Worm (Caenorhabditis elegans): ENCODE results near the gene srh-20.
"Not testable (repeated sequence)": the region's sequence is repeated elsewhere in the genome, so short reads cannot be mapped to it uniquely, and the experiment has no call there.

The srh-20 gene

ce11 chrV:4894971-4895370 lies 29.7 kb upstream of the srh-20 start, which contains the start of gene ugt-11:
Gene ugt-11 (minus strand): TSS chrV:4895071.
- TF ChIP-seq ztf-23 (GFP tag; IDR thresholded peaks at IDR 0.05) = no peak
- TF ChIP-seq med-1 (GFP tag; optimal IDR thresholded peaks at IDR 0.05; ENCODE audit: insufficient read depth) = no peak
- TF ChIP-seq tab-1 (GFP tag; IDR thresholded peaks at IDR 0.05) = no peak
- TF ChIP-seq flt-1 (GFP tag; IDR thresholded peaks at IDR 0.05) = no peak
- TF ChIP-seq ztf-29 (GFP tag; IDR thresholded peaks at IDR 0.05) = no peak
- TF ChIP-seq ref-1 (GFP tag; conservative IDR thresholded peaks at IDR 0.05) = no peak
- TF ChIP-seq cog-1 (tag; optimal IDR thresholded peaks at IDR 0.05) = no peak
- TF ChIP-seq T22C8.4 (GFP tag; IDR thresholded peaks at IDR 0.05) = no peak
- TF ChIP-seq klf-2 (GFP tag; conservative IDR thresholded peaks at IDR 0.05) = no peak

- TF ChIP-seq ztf-23 (GFP tag; IDR thresholded peaks at IDR 0.05) (no peak), cog-1 (tag; optimal IDR thresholded peaks at IDR 0.05) (no peak), klf-2 (GFP tag; conservative IDR thresholded peaks at IDR 0.05) (no peak), med-1 (GFP tag; optimal IDR thresholded peaks at IDR 0.05; ENCODE audit: insufficient read depth) (no peak), flt-1 (GFP tag; IDR thresholded peaks at IDR 0.05) (no peak), tab-1 (GFP tag; IDR thresholded peaks at IDR 0.05) (no peak), T22C8.4 (GFP tag; IDR thresholded peaks at IDR 0.05) (no peak)
Observed at ce11 chrV:4895744-4896143, 29.0 kb upstream of the srh-20 start, which contains the start of gene ugt-9. Gene ugt-9 (plus strand): TSS chrV:4896048.

ce11 chrV:4900020-4900419 lies 24.7 kb upstream of the srh-20 start, which contains the start of gene ugt-10:
Gene ugt-10 (minus strand): TSS chrV:4900120.
- TF ChIP-seq ref-1 (GFP tag; conservative IDR thresholded peaks at IDR 0.05); klf-2 (GFP tag; conservative IDR thresholded peaks at IDR 0.05); T22C8.4 (GFP tag; IDR thresholded peaks at IDR 0.05): not testable (repeated sequence)

- TF ChIP-seq flt-1 (GFP tag; IDR thresholded peaks at IDR 0.05) (no peak), ref-1 (GFP tag; conservative IDR thresholded peaks at IDR 0.05) (no peak), ztf-23 (GFP tag; IDR thresholded peaks at IDR 0.05) (no peak), med-1 (GFP tag; optimal IDR thresholded peaks at IDR 0.05; ENCODE audit: insufficient read depth) (no peak), tab-1 (GFP tag; IDR thresholded peaks at IDR 0.05) (no peak), klf-2 (GFP tag; conservative IDR thresholded peaks at IDR 0.05) (no peak), T22C8.4 (GFP tag; IDR thresholded peaks at IDR 0.05) (no peak), ztf-29 (GFP tag; IDR thresholded peaks at IDR 0.05) (no peak), cog-1 (tag; optimal IDR thresholded peaks at IDR 0.05) (no peak)
Observed at ce11 chrV:4901074-4901473, 23.6 kb upstream of the srh-20 start, which contains the start of gene ugt-67. Gene ugt-67 (plus strand): TSS chrV:4901374.

ce11 chrV:4903696-4904095 lies 21.0 kb upstream of the srh-20 start, which contains the start of gene ugt-8:
Gene ugt-8 (plus strand): TSS chrV:4903930.
- no peak for TF ChIP-seq klf-2 (GFP tag; conservative IDR thresholded peaks at IDR 0.05)
- no peak for TF ChIP-seq ztf-23 (GFP tag; IDR thresholded peaks at IDR 0.05)
- no peak for TF ChIP-seq ref-1 (GFP tag; conservative IDR thresholded peaks at IDR 0.05)
- no peak for TF ChIP-seq med-1 (GFP tag; optimal IDR thresholded peaks at IDR 0.05; ENCODE audit: insufficient read depth)
- TF ChIP-seq flt-1 (GFP tag; IDR thresholded peaks at IDR 0.05) = no peak
- no peak for TF ChIP-seq ztf-29 (GFP tag; IDR thresholded peaks at IDR 0.05)
- no peak for TF ChIP-seq cog-1 (tag; optimal IDR thresholded peaks at IDR 0.05)
- no peak for TF ChIP-seq T22C8.4 (GFP tag; IDR thresholded peaks at IDR 0.05)
- no peak for TF ChIP-seq tab-1 (GFP tag; IDR thresholded peaks at IDR 0.05)

- TF ChIP-seq tab-1 (GFP tag; IDR thresholded peaks at IDR 0.05) = no peak
- no peak for TF ChIP-seq ztf-29 (GFP tag; IDR thresholded peaks at IDR 0.05)
- no peak for TF ChIP-seq ztf-23 (GFP tag; IDR thresholded peaks at IDR 0.05)
- TF ChIP-seq med-1 (GFP tag; optimal IDR thresholded peaks at IDR 0.05; ENCODE audit: insufficient read depth) = no peak
- no peak for TF ChIP-seq cog-1 (tag; optimal IDR thresholded peaks at IDR 0.05)
- TF ChIP-seq flt-1 (GFP tag; IDR thresholded peaks at IDR 0.05) = no peak
Observed at ce11 chrV:4905953-4906352, 18.8 kb upstream of the srh-20 start, which contains the start of gene ugt-14. Gene ugt-14 (plus strand): TSS chrV:4906253.

ce11 chrV:4908591-4908990 lies 16.1 kb upstream of the srh-20 start, which contains the start of gene ugt-13:
Gene ugt-13 (plus strand): TSS chrV:4908884.
- TF ChIP-seq tab-1 (GFP tag; IDR thresholded peaks at IDR 0.05) = no peak
- no peak for TF ChIP-seq cog-1 (tag; optimal IDR thresholded peaks at IDR 0.05)
- TF ChIP-seq T22C8.4 (GFP tag; IDR thresholded peaks at IDR 0.05) = no peak
- no peak for TF ChIP-seq ztf-29 (GFP tag; IDR thresholded peaks at IDR 0.05)
- no peak for TF ChIP-seq ztf-23 (GFP tag; IDR thresholded peaks at IDR 0.05)
- TF ChIP-seq ref-1 (GFP tag; conservative IDR thresholded peaks at IDR 0.05) = no peak
- no peak for TF ChIP-seq klf-2 (GFP tag; conservative IDR thresholded peaks at IDR 0.05)
- TF ChIP-seq med-1 (GFP tag; optimal IDR thresholded peaks at IDR 0.05; ENCODE audit: insufficient read depth) = no peak
- no peak for TF ChIP-seq flt-1 (GFP tag; IDR thresholded peaks at IDR 0.05)

ce11 chrV:4912313-4912712 lies 12.4 kb upstream of the srh-20 start, which contains the start of gene H23N18.5:
Gene H23N18.5 (minus strand): TSS chrV:4912381.
- TF ChIP-seq ztf-23 (GFP tag; IDR thresholded peaks at IDR 0.05) (no peak), tab-1 (GFP tag; IDR thresholded peaks at IDR 0.05) (no peak)

ce11 chrV:4913853-4914252 lies 10.9 kb upstream of the srh-20 start:
- TF ChIP-seq med-1 (GFP tag; optimal IDR thresholded peaks at IDR 0.05; ENCODE audit: insufficient read depth) (no peak), klf-2 (GFP tag; conservative IDR thresholded peaks at IDR 0.05) (no peak), T22C8.4 (GFP tag; IDR thresholded peaks at IDR 0.05) (no peak), ztf-23 (GFP tag; IDR thresholded peaks at IDR 0.05) (no peak), cog-1 (tag; optimal IDR thresholded peaks at IDR 0.05) (no peak), tab-1 (GFP tag; IDR thresholded peaks at IDR 0.05) (no peak), ztf-29 (GFP tag; IDR thresholded peaks at IDR 0.05) (no peak), flt-1 (GFP tag; IDR thresholded peaks at IDR 0.05) (no peak), ref-1 (GFP tag; conservative IDR thresholded peaks at IDR 0.05) (no peak)

- no peak for TF ChIP-seq T22C8.4 (GFP tag; IDR thresholded peaks at IDR 0.05)
- no peak for TF ChIP-seq ztf-23 (GFP tag; IDR thresholded peaks at IDR 0.05)
- no peak for TF ChIP-seq cog-1 (tag; optimal IDR thresholded peaks at IDR 0.05)
Observed at ce11 chrV:4914879-4915278, 9.8 kb upstream of the srh-20 start, which contains the start of gene H23N18.6. Gene H23N18.6 (minus strand): TSS chrV:4915079.
